Fruit fly (Drosophila melanogaster) S2 (cell line): ENCODE data around the gene CG43844.

Experiments used
- CG8478 ChIP-seq: fragments of >200 bp; optimal IDR thresholded peaks from 2 replicates; lab custom pipeline; 2018
- CTCF ChIP-seq, 2 experiments: fragments of >200 bp; optimal IDR thresholded peaks; 2 replicates each; lab custom pipeline; 2018

dm6 chr3R:21848987-21849442, 40.3 kb upstream of the CG43844 start:
- TF ChIP-seq CTCF (optimal IDR thresholded peaks at IDR 0.05; lab: Kevin White, UChicago) (no peak), CG8478 (lab: Kevin White, UChicago) (no peak)
